Worm (Caenorhabditis elegans): ENCODE measurements around the gene ZC412.10.
"Not testable (repeated sequence)": the region's sequence is repeated elsewhere in the genome, so short reads cannot be mapped to it uniquely, and the experiment has no call there.

DNA sequence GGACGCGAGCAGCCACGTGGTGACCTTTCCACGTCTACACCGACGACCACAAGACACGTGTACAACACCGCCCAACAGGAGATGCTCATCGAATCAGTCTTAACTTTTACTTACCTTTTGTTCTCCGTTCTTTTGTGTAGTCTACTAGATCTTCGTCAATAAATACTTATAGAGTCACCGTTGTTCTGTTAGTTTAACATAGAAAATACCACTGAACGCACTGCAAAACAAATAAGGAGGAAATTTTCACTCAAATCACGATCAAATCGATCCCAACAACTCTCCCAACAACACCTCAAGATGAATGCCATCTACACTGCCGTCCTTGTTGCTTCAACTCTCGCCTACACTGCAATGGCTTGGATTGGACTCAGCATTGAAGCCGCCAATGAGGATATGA lies 14.2 kb upstream of the ZC412.10 start, which contains the start of gene nspa-2:
- not testable (repeated sequence) for TF ChIP-seq klf-2 (GFP tag; conservative IDR thresholded peaks at IDR 0.05); T22C8.4 (GFP tag; IDR thresholded peaks at IDR 0.05); ref-1 (GFP tag; conservative IDR thresholded peaks at IDR 0.05); ztf-23 (GFP tag; IDR thresholded peaks at IDR 0.05); tab-1 (GFP tag; IDR thresholded peaks at IDR 0.05); ztf-29 (GFP tag; IDR thresholded peaks at IDR 0.05)
